Worm (Caenorhabditis elegans): ENCODE results near the gene ada-2.

DNA sequence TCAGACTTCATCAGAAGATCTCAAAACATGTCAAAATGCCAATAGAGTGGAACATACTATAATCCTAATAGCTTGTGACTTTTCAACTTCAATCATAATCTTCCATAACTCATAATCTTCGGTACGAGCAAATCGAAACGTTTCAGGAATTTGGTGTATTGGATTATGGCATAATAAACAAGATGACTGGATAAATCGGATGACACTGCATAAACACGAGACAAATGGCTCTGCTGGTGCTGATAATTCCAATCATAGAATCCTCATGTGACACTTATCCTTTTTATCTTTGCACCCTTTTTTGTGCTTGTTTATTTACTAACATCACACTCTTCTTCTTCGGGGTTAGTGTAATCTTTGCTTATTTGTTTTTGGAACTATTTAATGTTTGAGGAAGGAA, 31.0 kb downstream of the ada-2 start:
- TF ChIP-seq fkh-10 (GFP tag; optimal IDR thresholded peaks at IDR 0.05) = no peak
- no peak for TF ChIP-seq C16A3.4 (tag; optimal IDR thresholded peaks at IDR 0.05)
- TF ChIP-seq unc-62 (GFP tag; optimal IDR thresholded peaks at IDR 0.05) = no peak

All from whole organism, L1 larva.